Worm (Caenorhabditis elegans): Measurements from ENCODE around the gene C27C12.4.

ce11 chrX:14812061-14812460 lies 41.8 kb upstream of the C27C12.4 start, which contains the start of gene T04C10.3:
- TF ChIP-seq T22C8.4 (GFP tag; IDR thresholded peaks at IDR 0.05) (no peak), cog-1 (tag; optimal IDR thresholded peaks at IDR 0.05) (no peak), klf-2 (GFP tag; conservative IDR thresholded peaks at IDR 0.05) (no peak), flt-1 (GFP tag; IDR thresholded peaks at IDR 0.05) (no peak), med-1 (GFP tag; optimal IDR thresholded peaks at IDR 0.05; ENCODE audit: insufficient read depth) (no peak), ref-1 (GFP tag; conservative IDR thresholded peaks at IDR 0.05) (no peak), ztf-23 (GFP tag; IDR thresholded peaks at IDR 0.05) (no peak)

Data from whole organism, midembryonic.